Worm (Caenorhabditis elegans): ENCODE measurements around the gene tdo-2.

ce11 chrIII:5940525-5940974 is 20.8 kb upstream of the tdo-2 start:
- no peak for TF ChIP-seq sptf-1 (tag; optimal IDR thresholded peaks at IDR 0.05)
- TF ChIP-seq ceh-63 (GFP tag; optimal IDR thresholded peaks at IDR 0.05) = no peak
- TF ChIP-seq nhr-12 (tag; optimal IDR thresholded peaks at IDR 0.05) = no peak
- no peak for TF ChIP-seq pqm-1 (tag; optimal IDR thresholded peaks at IDR 0.05)
- peak; percentile 35 for TF ChIP-seq tbx-2 (tag; optimal IDR thresholded peaks at IDR 0.05)
- no peak for TF ChIP-seq unc-62 (GFP tag; optimal IDR thresholded peaks at IDR 0.05)
- peak; percentile 68 for TF ChIP-seq jun-1 (tag; optimal IDR thresholded peaks at IDR 0.05)
- TF ChIP-seq elt-3 (tag; optimal IDR thresholded peaks at IDR 0.05) = peak in 1 of 6 experiments; percentile 7

Data from whole organism, L1 larva.